Fruit fly (Drosophila melanogaster) whole organism, embryonic: ENCODE results near the gene ND-39.
A peak's percentile ranks its signal among the peaks of the same experiment; 100 is the strongest.

Experiments
- CG16813 ChIP-seq: fragments of 200-800 bp; sonication (Bioruptor generic); IDR thresholded peaks from 3 replicates; pipeline ENCODE4 v1.3.6; 2022; ENCODE audit warnings: missing biosample characterization, missing genetic modification characterization; ENCODE audit not compliant: partially characterized antibody
- CG16815 ChIP-seq: fragments of 200-800 bp; sonication (Bioruptor generic); optimal IDR thresholded peaks from 3 replicates; lab custom pipeline; 2017; ENCODE audit warnings: missing biosample characterization, mild to moderate bottlenecking, missing genetic modification characterization
- CG17385 ChIP-seq: fragments of 200-800 bp; sonication (Bioruptor generic); optimal IDR thresholded peaks from 3 replicates; lab custom pipeline; 2018; ENCODE audit warnings: missing biosample characterization, mild to moderate bottlenecking, missing genetic modification characterization
- HLHmδ ChIP-seq: fragments of 200-800 bp; sonication (Bioruptor generic); optimal IDR thresholded peaks from 2 replicates; lab custom pipeline; 2018; ENCODE audit warnings: missing biosample characterization, mild to moderate bottlenecking, missing genetic modification characterization, moderate library complexity
- so ChIP-seq: fragments of 200-800 bp; sonication (Bioruptor generic); IDR thresholded peaks from 3 replicates; pipeline ENCODE4 v1.3.6; 2022; ENCODE audit warnings: missing biosample characterization, missing genetic modification characterization
- yki ChIP-seq: fragments of >200 bp; optimal IDR thresholded peaks from 3 replicates; lab custom pipeline; 2018

DNA sequence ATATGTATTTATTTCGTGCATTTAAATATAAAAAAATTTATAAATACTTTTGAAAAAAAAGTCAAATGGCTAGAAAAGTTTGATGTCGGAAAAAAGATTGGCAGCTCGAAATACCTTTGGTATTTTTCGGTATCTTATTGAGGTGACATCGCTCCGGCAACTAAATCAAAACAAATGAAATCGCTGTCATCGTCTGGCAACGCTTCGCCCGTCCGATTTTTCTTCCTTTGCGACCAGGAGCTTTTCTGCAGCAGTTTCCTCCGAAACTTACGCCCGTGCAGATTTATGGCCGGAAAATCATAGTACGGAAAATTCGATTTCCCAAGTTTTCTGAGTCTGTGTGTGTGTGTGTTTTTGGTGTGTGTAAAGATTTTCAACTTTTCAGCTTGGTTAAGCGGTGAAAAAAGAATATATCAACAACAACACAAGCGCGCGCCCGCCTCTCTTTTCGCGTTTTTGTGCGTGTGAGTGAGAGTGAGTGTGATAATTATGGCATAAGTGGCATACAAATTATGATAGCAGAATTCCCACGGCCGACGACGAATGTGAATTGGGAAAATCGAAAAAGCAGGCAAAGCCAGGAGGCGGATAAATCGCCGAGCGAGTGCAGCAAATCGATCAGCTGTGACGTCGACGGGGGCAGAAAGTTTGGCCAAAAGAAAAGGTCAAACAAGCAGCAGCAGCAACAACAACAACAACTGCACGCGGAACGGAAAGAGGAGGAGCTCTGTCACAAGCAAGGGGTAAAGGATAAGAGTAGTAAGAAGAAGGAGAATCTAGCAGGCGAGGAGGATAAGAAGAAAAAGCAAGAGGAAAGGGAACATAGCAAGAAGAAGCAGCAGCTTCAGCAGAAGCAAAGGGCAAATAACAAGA, 5.5 kb downstream of the ND-39 start, which contains the start of gene CG32425:
- TF ChIP-seq CG16813, result no peak
- TF ChIP-seq yki (lab: Kevin White, UChicago), result no peak
- no peak for TF ChIP-seq so
- TF ChIP-seq CG17385 (GFP tag; lab: Kevin White, UChicago), result peak; percentile 75
- TF ChIP-seq CG16815 (GFP tag; lab: Kevin White, UChicago), result no peak
- no peak for TF ChIP-seq HLHmδ (GFP tag; lab: Kevin White, UChicago)
